Fruit fly (Drosophila melanogaster) whole organism, pupa: Measurements from ENCODE around the gene CG6661.
A peak's percentile ranks its signal among the peaks of the same experiment; 100 is the strongest.

Source experiments
- CG10348 ChIP-seq: fragments of 200-800 bp; sonication (Bioruptor generic); IDR thresholded peaks from 2 replicates; pipeline ENCODE4 v1.3.6; 2022; ENCODE audit warnings: missing biosample characterization, missing genetic modification characterization
- CG12605 ChIP-seq: fragments of 200-800 bp; sonication (Bioruptor generic); IDR thresholded peaks from 2 replicates; pipeline ENCODE4 v1.3.6; 2022; ENCODE audit warnings: missing biosample characterization, missing genetic modification characterization
- CG13204 ChIP-seq: fragments of 200-800 bp; sonication (Bioruptor generic); optimal IDR thresholded peaks from 2 replicates; lab custom pipeline; 2018; ENCODE audit warnings: missing biosample characterization, mild to moderate bottlenecking, missing genetic modification characterization, moderate library complexity
- CG14655 ChIP-seq: fragments of 200-800 bp; sonication (Bioruptor generic); optimal IDR thresholded peaks from 3 replicates; lab custom pipeline; 2017; ENCODE audit warnings: mild to moderate bottlenecking, missing biosample characterization, missing genetic modification reagents, missing genetic modification characterization
- CG15710 ChIP-seq: fragments of 200-800 bp; sonication (Bioruptor generic); optimal IDR thresholded peaks from 2 replicates; lab custom pipeline; 2018; ENCODE audit warnings: missing biosample characterization, mild to moderate bottlenecking, missing genetic modification characterization, moderate library complexity
- CG17806 ChIP-seq: fragments of 200-800 bp; sonication (Bioruptor generic); optimal IDR thresholded peaks from 2 replicates; lab custom pipeline; 2018; ENCODE audit warnings: missing biosample characterization, mild to moderate bottlenecking, missing genetic modification characterization, moderate library complexity
- CG32121 ChIP-seq: fragments of 200-800 bp; sonication (Bioruptor generic); IDR thresholded peaks from 2 replicates; pipeline ENCODE4 v1.3.6; 2022; ENCODE audit warnings: missing biosample characterization, missing genetic modification characterization
- CG34367 ChIP-seq: fragments of 200-800 bp; sonication (Bioruptor generic); optimal IDR thresholded peaks from 2 replicates; lab custom pipeline; 2018; ENCODE audit warnings: missing biosample characterization, mild to moderate bottlenecking, missing genetic modification characterization
- CG4496 ChIP-seq: fragments of 200-800 bp; sonication (Bioruptor generic); IDR thresholded peaks from 3 replicates; pipeline ENCODE4 v1.3.6; 2022; ENCODE audit warnings: missing biosample characterization, missing genetic modification characterization
- CG8159 ChIP-seq: fragments of 200-800 bp; sonication (Bioruptor generic); optimal IDR thresholded peaks from 3 replicates; lab custom pipeline; 2018; ENCODE audit warnings: missing biosample characterization, mild to moderate bottlenecking, missing genetic modification characterization, moderate library complexity
- CG8301 ChIP-seq: fragments of 200-800 bp; sonication (Bioruptor generic); optimal IDR thresholded peaks from 2 replicates; lab custom pipeline; 2018; ENCODE audit warnings: missing biosample characterization, mild to moderate bottlenecking, missing genetic modification characterization
- CG9948 ChIP-seq: fragments of 200-800 bp; sonication (Bioruptor generic); optimal IDR thresholded peaks from 2 replicates; lab custom pipeline; 2018; ENCODE audit warnings: missing biosample characterization, mild to moderate bottlenecking, missing genetic modification characterization, moderate library complexity
- D1 ChIP-seq: fragments of 200-800 bp; sonication (Bioruptor generic); optimal IDR thresholded peaks from 2 replicates; lab custom pipeline; 2018; ENCODE audit warnings: missing biosample characterization, mild to moderate bottlenecking, missing genetic modification characterization, moderate library complexity
- EcR ChIP-seq: fragments of 200-800 bp; sonication (Bioruptor generic); optimal IDR thresholded peaks from 3 replicates; lab custom pipeline; 2019; ENCODE audit warnings: missing biosample characterization, missing genetic modification characterization, mild to moderate bottlenecking, moderate library complexity, missing genetic modification reagents
- Ets98B ChIP-seq: fragments of 200-800 bp; sonication (Bioruptor generic); IDR thresholded peaks from 2 replicates; pipeline ENCODE4 v1.3.6; 2022; ENCODE audit warnings: missing biosample characterization, missing genetic modification characterization
- Pif1A ChIP-seq: fragments of 200-800 bp; sonication (Bioruptor generic); optimal IDR thresholded peaks from 3 replicates; lab custom pipeline; 2016; ENCODE audit warnings: missing biosample characterization, missing genetic modification characterization
- Pif1B ChIP-seq: fragments of 200-800 bp; sonication (Bioruptor generic); optimal IDR thresholded peaks from 3 replicates; lab custom pipeline; 2016; ENCODE audit warnings: missing biosample characterization, missing genetic modification characterization
- Snoo ChIP-seq: fragments of 200-800 bp; sonication (Bioruptor generic); optimal IDR thresholded peaks from 3 replicates; lab custom pipeline; 2017; ENCODE audit warnings: missing biosample characterization, mild to moderate bottlenecking, missing genetic modification characterization, inconsistent platforms
- fd96Ca ChIP-seq: fragments of 200-800 bp; sonication (Bioruptor generic); IDR thresholded peaks from 3 replicates; pipeline ENCODE4 v1.3.6; 2022; ENCODE audit warnings: missing biosample characterization, missing genetic modification characterization
- gl ChIP-seq: fragments of 200-800 bp; sonication (Bioruptor generic); optimal IDR thresholded peaks from 2 replicates; lab custom pipeline; 2018; ENCODE audit warnings: missing biosample characterization, mild to moderate bottlenecking, missing genetic modification characterization
- rn ChIP-seq: fragments of 200-800 bp; sonication (Bioruptor generic); IDR thresholded peaks from 2 replicates; pipeline ENCODE4 v1.3.6; 2022; ENCODE audit warnings: missing biosample characterization, missing genetic modification characterization

CG6661 gene

dm6 chr3L:14055260-14055696, 20.7 kb downstream of the CG6661 start:
- TF ChIP-seq D1: peak; percentile 3
- peak; percentile 43 for TF ChIP-seq CG14655
- no peak for TF ChIP-seq gl (tag; lab: Kevin White, UChicago)
- TF ChIP-seq Pif1A (GFP tag; lab: Kevin White, UChicago): peak; percentile 51
- peak; percentile 4 for TF ChIP-seq CG8301
- peak; percentile 34 for TF ChIP-seq Snoo (tag; lab: Kevin White, UChicago)
- TF ChIP-seq CG15710 (tag; lab: Kevin White, UChicago): peak; percentile 3
- TF ChIP-seq CG9948 (tag; lab: Kevin White, UChicago): no peak
- peak; percentile 4 for TF ChIP-seq CG17806 (tag; lab: Kevin White, UChicago)
- TF ChIP-seq Ets98B: no peak
- TF ChIP-seq CG8159 (tag; lab: Kevin White, UChicago): peak; percentile 28
- TF ChIP-seq CG32121: no peak
- TF ChIP-seq EcR (GFP tag; lab: Kevin White, UChicago): no peak

- TF ChIP-seq CG13204 (GFP tag; lab: Kevin White, UChicago): peak; percentile 90
- no peak for TF ChIP-seq Ets98B
- TF ChIP-seq, all 21 proteins: peak for 1
Measured at dm6 chr3L:14055815-14056516, 21.4 kb downstream of the CG6661 start.

dm6 chr3L:14056816-14057215, 22.2 kb downstream of the CG6661 start:
- no peak for TF ChIP-seq CG14655
- TF ChIP-seq fd96Ca: no peak
- no peak for TF ChIP-seq EcR (GFP tag; lab: Kevin White, UChicago)
- TF ChIP-seq CG9948 (tag; lab: Kevin White, UChicago): no peak
- no peak for TF ChIP-seq Pif1A (GFP tag; lab: Kevin White, UChicago)
- TF ChIP-seq CG10348 (GFP tag; lab: Robert Waterston, UW): no peak
- TF ChIP-seq rn (GFP tag; lab: Robert Waterston, UW): no peak

dm6 chr3L:14059266-14059974, 24.8 kb downstream of the CG6661 start:
- TF ChIP-seq rn (GFP tag; lab: Robert Waterston, UW) (no peak), CG10348 (GFP tag; lab: Robert Waterston, UW) (no peak), fd96Ca (peak; percentile 68; the same call in 2 of the 3 replicates), Pif1B (GFP tag; lab: Kevin White, UChicago) (peak; percentile 47), CG15710 (tag; lab: Kevin White, UChicago) (peak; percentile 36), CG9948 (tag; lab: Kevin White, UChicago) (no peak), CG34367 (tag; lab: Kevin White, UChicago) (peak; percentile 17), CG17806 (tag; lab: Kevin White, UChicago) (peak; percentile 12), Pif1A (GFP tag; lab: Kevin White, UChicago) (peak; percentile 46), CG4496 (GFP tag; lab: Robert Waterston, UW) (peak; percentile 51; the same call in 2 of the 3 replicates), Ets98B (peak; percentile 48), CG12605 (GFP tag; lab: Robert Waterston, UW) (peak; percentile 71), CG13204 (GFP tag; lab: Kevin White, UChicago) (peak; percentile 44), EcR (GFP tag; lab: Kevin White, UChicago) (peak; percentile 86), Snoo (tag; lab: Kevin White, UChicago) (no peak), CG14655 (peak; percentile 37), CG8159 (tag; lab: Kevin White, UChicago) (peak; percentile 46), CG8301 (peak; percentile 20), D1 (no peak), gl (tag; lab: Kevin White, UChicago) (peak; percentile 66), CG32121 (peak; percentile 45)

dm6 chr3L:14062702-14063101, 28.1 kb downstream of the CG6661 start:
- TF ChIP-seq CG13204 (GFP tag; lab: Kevin White, UChicago): no peak
- peak; percentile 15; the same call in 1 of the 2 replicates for TF ChIP-seq CG32121

- TF ChIP-seq CG10348 (GFP tag; lab: Robert Waterston, UW) (peak; percentile 54), CG4496 (GFP tag; lab: Robert Waterston, UW) (peak; percentile 27; the same call in 1 of the 3 replicates), CG32121 (0 out of 2 replicates have a peak, but pooled peaks have one; percentile 16), CG14655 (no peak), Snoo (tag; lab: Kevin White, UChicago) (no peak), CG13204 (GFP tag; lab: Kevin White, UChicago) (peak; percentile 33), Pif1A (GFP tag; lab: Kevin White, UChicago) (peak; percentile 23), CG8159 (tag; lab: Kevin White, UChicago) (no peak), CG8301 (peak; percentile 43), CG34367 (tag; lab: Kevin White, UChicago) (peak; percentile 18), Ets98B (no peak; the same call in 1 of the 2 replicates), EcR (GFP tag; lab: Kevin White, UChicago) (peak; percentile 78), gl (tag; lab: Kevin White, UChicago) (no peak), Pif1B (GFP tag; lab: Kevin White, UChicago) (no peak), CG17806 (tag; lab: Kevin White, UChicago) (no peak), CG15710 (tag; lab: Kevin White, UChicago) (peak; percentile 35), fd96Ca (peak; percentile 15; the same call in 1 of the 3 replicates), CG9948 (tag; lab: Kevin White, UChicago) (peak; percentile 39), D1 (no peak), CG12605 (GFP tag; lab: Robert Waterston, UW) (no peak), rn (GFP tag; lab: Robert Waterston, UW) (no peak)
Measured at dm6 chr3L:14063241-14064064, 28.9 kb downstream of the CG6661 start.
